Worm (Caenorhabditis elegans) whole organism, L2 larva: ENCODE results near the gene hpo-34.

ENCODE experiments used
- C34F6.9 ChIP-seq: fragments of 150-350 bp; optimal IDR thresholded peaks from 2 replicates; lab custom pipeline; 2014; ENCODE audit warnings: missing biosample characterization, missing genetic modification characterization
- F13H6.1 ChIP-seq: sonication (generic microtip); optimal IDR thresholded peaks from 2 replicates; lab custom pipeline; 2016; ENCODE audit warnings: missing genetic modification characterization, missing compliant biosample characterization
- R02D3.7 ChIP-seq: fragments of 150-350 bp; optimal IDR thresholded peaks from 2 replicates; lab custom pipeline; 2014; ENCODE audit warnings: missing biosample characterization, missing genetic modification characterization
- Y55F3AM.14 ChIP-seq: fragments of 200-800 bp; sonication (Bioruptor generic); optimal IDR thresholded peaks from 2 replicates; lab custom pipeline; 2018; ENCODE audit warnings: mild to moderate bottlenecking, missing genetic modification characterization, missing compliant biosample characterization
- ZK546.5 ChIP-seq: sonication (generic microtip); optimal IDR thresholded peaks from 2 replicates; lab custom pipeline; 2017; ENCODE audit warnings: missing biosample characterization, missing genetic modification characterization
- aly-2 ChIP-seq: fragments of 150-350 bp; optimal IDR thresholded peaks from 2 replicates; lab custom pipeline; 2014; ENCODE audit warnings: missing biosample characterization, missing genetic modification characterization
- ama-1 ChIP-seq: fragments of 150-350 bp; optimal IDR thresholded peaks from 2 replicates; lab custom pipeline; 2018; ENCODE audit warnings: inconsistent platforms
- blmp-1 ChIP-seq: sonication (generic microtip); optimal IDR thresholded peaks from 2 replicates; lab custom pipeline; 2017; ENCODE audit warnings: missing genetic modification characterization, mild to moderate bottlenecking, missing compliant biosample characterization, antibody characterized with exemption, moderate library complexity; ENCODE audit not compliant: insufficient read depth
- ceh-16 ChIP-seq: fragments of 150-350 bp; optimal IDR thresholded peaks from 2 replicates; lab custom pipeline; 2014; ENCODE audit warnings: missing biosample characterization, missing genetic modification characterization
- ceh-82 ChIP-seq: fragments of 150-350 bp; optimal IDR thresholded peaks from 2 replicates; lab custom pipeline; 2014; ENCODE audit warnings: missing biosample characterization, missing genetic modification characterization
- crh-2 ChIP-seq: sonication (generic microtip); optimal IDR thresholded peaks from 2 replicates; lab custom pipeline; 2017; ENCODE audit warnings: missing biosample characterization, missing genetic modification characterization
- dmd-4 ChIP-seq: sonication (generic microtip); optimal IDR thresholded peaks from 2 replicates; lab custom pipeline; 2017; ENCODE audit warnings: missing biosample characterization, missing genetic modification characterization
- egl-27 ChIP-seq: sonication (generic microtip); optimal IDR thresholded peaks from 3 replicates; lab custom pipeline; 2017; ENCODE audit warnings: missing biosample characterization, missing genetic modification reagents, missing genetic modification characterization
- elt-1 ChIP-seq: fragments of 150-350 bp; optimal IDR thresholded peaks from 2 replicates; lab custom pipeline; 2014; ENCODE audit warnings: missing biosample characterization, missing genetic modification characterization
- elt-3 ChIP-seq: sonication (generic microtip); optimal IDR thresholded peaks from 2 replicates; lab custom pipeline; 2017; ENCODE audit warnings: missing biosample characterization, missing genetic modification characterization
- fos-1 ChIP-seq: fragments of 150-350 bp; optimal IDR thresholded peaks from 2 replicates; lab custom pipeline; 2014; ENCODE audit warnings: missing biosample characterization, missing genetic modification characterization
- gmeb-1 ChIP-seq: fragments of 150-350 bp; optimal IDR thresholded peaks from 2 replicates; lab custom pipeline; 2014; ENCODE audit warnings: missing biosample characterization, missing genetic modification characterization
- lin-11 ChIP-seq: fragments of 150-350 bp; sonication (generic microtip); optimal IDR thresholded peaks from 2 replicates; lab custom pipeline; 2014; ENCODE audit warnings: missing biosample characterization, missing genetic modification characterization, inconsistent platforms, mixed read lengths
- lin-13 ChIP-seq: fragments of 150-350 bp; optimal IDR thresholded peaks from 2 replicates; lab custom pipeline; 2014; ENCODE audit warnings: missing biosample characterization, missing genetic modification reagents, missing genetic modification characterization
- mdl-1 ChIP-seq, 2 experiments: fragments of 150-350 bp in 1 of 2; sonication (generic microtip) in 1 of 2; optimal IDR thresholded peaks; 2 replicates each; lab custom pipeline; 2017; ENCODE audit warnings: missing biosample characterization in 2 of 2, missing genetic modification characterization in 2 of 2
- nhr-10 ChIP-seq: sonication (generic microtip); optimal IDR thresholded peaks from 2 replicates; lab custom pipeline; 2017; ENCODE audit warnings: missing biosample characterization, missing genetic modification characterization
- nhr-11 ChIP-seq: fragments of 150-350 bp; optimal IDR thresholded peaks from 2 replicates; lab custom pipeline; 2014; ENCODE audit warnings: missing biosample characterization, missing genetic modification characterization
- nhr-12 ChIP-seq: fragments of 150-350 bp; optimal IDR thresholded peaks from 2 replicates; lab custom pipeline; 2014; ENCODE audit warnings: missing biosample characterization, missing genetic modification characterization
- nhr-129 ChIP-seq: fragments of 150-350 bp; optimal IDR thresholded peaks from 2 replicates; lab custom pipeline; 2014; ENCODE audit warnings: missing biosample characterization, missing genetic modification characterization
- nhr-23 ChIP-seq: fragments of 150-350 bp; optimal IDR thresholded peaks from 2 replicates; lab custom pipeline; 2014; ENCODE audit warnings: missing biosample characterization, missing genetic modification reagents, missing genetic modification characterization
- nhr-237 ChIP-seq: fragments of 150-350 bp; optimal IDR thresholded peaks from 2 replicates; lab custom pipeline; 2014; ENCODE audit warnings: missing biosample characterization, missing genetic modification characterization
- nhr-6 ChIP-seq: fragments of 150-350 bp; optimal IDR thresholded peaks from 2 replicates; lab custom pipeline; 2014; ENCODE audit warnings: missing biosample characterization, missing genetic modification characterization
- peb-1 ChIP-seq: fragments of 150-350 bp; optimal IDR thresholded peaks from 2 replicates; lab custom pipeline; 2014; ENCODE audit warnings: missing biosample characterization, missing genetic modification characterization
- sem-4 ChIP-seq: fragments of 150-350 bp; optimal IDR thresholded peaks from 2 replicates; lab custom pipeline; 2014; ENCODE audit warnings: missing biosample characterization, missing genetic modification reagents, missing genetic modification characterization
- skn-1 ChIP-seq: sonication (generic microtip); optimal IDR thresholded peaks from 2 replicates; lab custom pipeline; 2017; ENCODE audit warnings: missing biosample characterization, missing genetic modification characterization
- sma-3 ChIP-seq: sonication (generic microtip); optimal IDR thresholded peaks from 2 replicates; lab custom pipeline; 2016; ENCODE audit warnings: missing genetic modification reagents, missing genetic modification characterization, missing compliant biosample characterization
- sma-9 ChIP-seq, 2 experiments: fragments of 150-350 bp in 1 of 2; sonication (generic microtip) in 1 of 2; optimal IDR thresholded peaks; 2 replicates each; lab custom pipeline; 2014 to 2016; ENCODE audit warnings: missing genetic modification characterization in 2 of 2, mild to moderate bottlenecking in 1 of 2, missing biosample characterization in 1 of 2, missing compliant biosample characterization in 1 of 2, missing genetic modification reagents in 1 of 2, moderate library complexity in 1 of 2
- unc-39 ChIP-seq: fragments of 150-350 bp; optimal IDR thresholded peaks from 2 replicates; lab custom pipeline; 2014; ENCODE audit warnings: missing biosample characterization, missing genetic modification characterization
- unc-55 ChIP-seq: fragments of 150-350 bp; sonication (generic microtip); optimal IDR thresholded peaks from 3 replicates; lab custom pipeline; 2014; ENCODE audit warnings: missing biosample characterization, missing genetic modification reagents, missing genetic modification characterization
- ztf-4 ChIP-seq: fragments of 150-350 bp; optimal IDR thresholded peaks from 2 replicates; lab custom pipeline; 2014; ENCODE audit warnings: missing biosample characterization, missing genetic modification characterization

hpo-34 gene

DNA sequence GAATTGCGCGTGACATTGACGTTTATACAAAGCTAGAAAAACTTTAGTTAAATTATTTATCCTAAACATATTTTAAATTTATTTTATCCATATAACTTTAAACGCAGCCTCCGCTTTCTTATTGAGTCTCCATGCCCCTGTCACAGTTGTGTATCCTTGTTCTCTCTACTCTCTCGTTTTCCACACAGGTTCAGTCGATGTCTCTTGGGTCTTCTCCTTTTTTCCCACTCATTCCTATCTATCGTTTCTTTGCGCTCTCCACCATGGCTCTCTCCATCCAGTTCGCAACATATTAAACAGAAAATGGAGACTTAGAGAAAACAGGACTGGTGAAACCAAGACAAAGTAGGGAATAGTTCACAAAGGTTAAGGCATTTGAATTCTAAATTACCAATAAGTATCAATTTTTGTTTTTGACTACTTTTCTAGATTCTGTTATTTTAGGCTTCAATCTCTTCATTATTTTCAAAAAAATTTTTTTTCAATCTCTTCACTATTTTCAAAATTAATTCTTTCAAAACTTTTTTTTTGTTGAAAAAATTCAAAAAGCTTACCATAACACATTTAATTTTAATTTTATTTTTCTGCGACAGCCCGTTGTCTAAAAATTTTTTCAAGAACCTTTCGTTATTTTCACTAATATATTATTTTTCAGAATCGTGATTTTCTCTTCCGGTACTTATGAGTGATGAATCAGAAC is 3.3 kb upstream of the hpo-34 start, which contains the start of gene sdc-2 (continued):
- no peak for TF ChIP-seq ama-1 (lab: Kevin White, UChicago)
- no peak for TF ChIP-seq lin-13
- no peak for TF ChIP-seq ZK546.5 (tag; lab: Kevin White, UChicago)
- no peak for TF ChIP-seq ceh-82 (tag; lab: Kevin White, UChicago)
- no peak for TF ChIP-seq nhr-12 (tag; lab: Kevin White, UChicago)
- TF ChIP-seq unc-55 (GFP tag; lab: Kevin White, UChicago) = peak; percentile 67
- peak; percentile 86 for TF ChIP-seq nhr-6 (tag; lab: Kevin White, UChicago)
- peak; percentile 39 for TF ChIP-seq skn-1 (tag; lab: Kevin White, UChicago)
- no peak for TF ChIP-seq sem-4 (tag; lab: Kevin White, UChicago)
- TF ChIP-seq peb-1 (tag; lab: Kevin White, UChicago) = no peak
- TF ChIP-seq aly-2 (tag; lab: Kevin White, UChicago) = no peak
- peak; percentile 32 for TF ChIP-seq blmp-1 (tag; lab: Kevin White, UChicago)
- TF ChIP-seq dmd-4 (tag; lab: Kevin White, UChicago) = no peak
- no peak for TF ChIP-seq nhr-11 (tag; lab: Kevin White, UChicago)

DNA sequence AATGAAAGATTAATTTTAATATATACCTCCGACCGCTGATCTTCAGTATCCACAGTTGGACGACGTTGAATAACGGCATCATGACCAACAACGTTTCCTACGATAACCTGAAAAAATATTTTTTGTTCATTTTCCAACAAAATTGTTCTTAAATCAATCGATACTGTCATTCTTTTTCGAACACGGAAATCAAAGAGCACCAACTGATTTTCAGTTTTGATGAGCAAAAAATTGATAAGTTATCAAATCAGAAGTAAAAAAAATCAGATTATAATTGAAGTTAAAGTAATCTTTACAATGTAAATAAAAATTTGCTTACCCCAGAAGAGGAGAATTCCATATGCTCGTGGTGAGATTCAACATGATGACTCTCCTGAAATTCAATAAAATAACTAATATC is 451 bp downstream of the hpo-34 start:
- TF ChIP-seq nhr-11 (tag; lab: Kevin White, UChicago) (no peak), nhr-23 (no peak), fos-1 (tag; lab: Kevin White, UChicago) (peak; percentile 15), unc-55 (GFP tag; lab: Kevin White, UChicago) (no peak), nhr-129 (tag; lab: Kevin White, UChicago) (no peak), F13H6.1 (no peak), Y55F3AM.14 (no peak)

DNA sequence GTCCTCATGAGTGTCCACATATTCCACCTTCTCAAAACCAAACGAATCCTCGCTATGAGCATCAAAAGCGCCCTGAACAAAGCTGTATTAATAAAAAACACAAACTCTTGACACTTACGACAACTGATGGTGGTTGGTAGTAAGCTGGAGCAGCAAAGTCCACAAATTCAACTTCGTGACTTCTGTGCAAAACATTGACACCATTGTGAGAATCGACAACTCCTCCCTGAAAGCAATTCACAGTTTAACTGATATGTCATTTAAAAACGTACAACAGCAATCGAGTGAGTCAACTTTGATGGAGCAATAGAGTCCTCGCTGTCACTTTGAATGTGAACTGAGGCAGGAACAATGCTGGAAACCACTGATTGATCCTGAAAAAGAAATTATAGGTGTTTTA is 1.4 kb downstream of the hpo-34 start:
- TF ChIP-seq ztf-4 (tag; lab: Kevin White, UChicago) = no peak

DNA sequence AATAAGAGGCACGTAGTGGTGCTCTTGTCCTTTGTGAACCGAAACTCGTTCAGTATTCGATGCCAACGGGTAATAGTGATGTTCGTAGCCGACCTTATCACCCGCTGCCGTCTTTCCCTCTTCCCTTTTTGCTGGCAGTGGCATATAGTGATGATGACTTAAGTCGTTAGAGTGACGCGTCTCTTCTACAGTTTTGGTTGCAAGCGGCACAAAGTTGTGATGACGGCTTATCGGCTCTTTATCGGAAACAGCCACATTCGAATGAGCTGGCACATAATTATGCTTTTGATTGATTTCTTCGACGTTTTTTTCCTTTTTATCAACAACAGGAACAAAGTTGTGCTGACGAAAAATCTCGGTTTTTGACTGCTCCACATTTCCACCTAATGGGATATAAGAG is 3.5 kb downstream of the hpo-34 start:
- TF ChIP-seq skn-1 (tag; lab: Kevin White, UChicago) = peak; percentile 59
- TF ChIP-seq sma-3 (GFP tag; lab: Kevin White, UChicago) = no peak
- no peak for TF ChIP-seq ceh-16 (tag; lab: Kevin White, UChicago)
- peak; percentile 65 for TF ChIP-seq sma-9 (GFP tag; optimal IDR thresholded peaks at IDR 0.05; lab: Kevin White, UChicago)
- TF ChIP-seq sma-9 (tag; optimal IDR thresholded peaks at IDR 0.05; lab: Kevin White, UChicago) = no peak
- TF ChIP-seq gmeb-1 (tag; lab: Kevin White, UChicago) = peak; percentile 12
- TF ChIP-seq F13H6.1 = peak; percentile 27
- no peak for TF ChIP-seq lin-11 (tag; lab: Kevin White, UChicago)
- peak; percentile 97 for TF ChIP-seq fos-1 (tag; lab: Kevin White, UChicago)
- no peak for TF ChIP-seq R02D3.7 (tag; lab: Kevin White, UChicago)
- no peak for TF ChIP-seq egl-27 (tag; lab: Kevin White, UChicago)
- no peak for TF ChIP-seq aly-2 (tag; lab: Kevin White, UChicago)
- TF ChIP-seq crh-2 = peak; percentile 82
- no peak for TF ChIP-seq nhr-237
- no peak for TF ChIP-seq elt-3 (tag; lab: Kevin White, UChicago)

DNA sequence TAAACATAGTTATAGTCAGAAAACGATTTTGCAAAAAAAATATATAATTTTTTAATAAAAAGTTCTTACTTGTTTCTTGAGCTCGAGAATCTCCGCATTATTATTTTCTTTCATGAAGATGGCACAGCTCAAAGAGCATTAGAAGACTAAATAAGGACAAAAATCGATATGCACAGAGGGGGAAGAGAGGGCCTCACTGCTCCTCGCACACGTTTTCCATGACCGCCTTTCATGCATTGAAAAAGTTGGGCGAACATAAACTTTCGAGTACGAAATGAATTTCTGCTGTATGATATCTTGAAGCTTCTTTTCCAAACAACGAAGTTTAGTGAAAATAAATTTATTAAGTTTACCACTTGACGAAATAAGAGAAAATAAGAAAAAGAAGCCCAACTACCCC is 7.6 kb downstream of the hpo-34 start, which contains the start of gene ccdc-149:
Gene ccdc-149 (minus strand): TSS at position 221 of the 400 bp plus-strand sequence.
- TF ChIP-seq unc-55 (GFP tag; lab: Kevin White, UChicago) (no peak), unc-39 (tag; lab: Kevin White, UChicago) (no peak), ztf-4 (tag; lab: Kevin White, UChicago) (no peak), mdl-1 (tag; optimal IDR thresholded peaks at IDR 0.05; lab: Kevin White, UChicago) (no peak), C34F6.9 (tag; lab: Kevin White, UChicago) (no peak), nhr-10 (no peak), nhr-129 (tag; lab: Kevin White, UChicago) (no peak), dmd-4 (tag; lab: Kevin White, UChicago) (no peak), elt-1 (tag; lab: Kevin White, UChicago) (no peak)
